Worm (Caenorhabditis elegans): ENCODE measurements around the gene str-214.
"Not testable (repeated sequence)": the region's sequence is repeated elsewhere in the genome, so short reads cannot be mapped to it uniquely, and the experiment has no call there.

DNA sequence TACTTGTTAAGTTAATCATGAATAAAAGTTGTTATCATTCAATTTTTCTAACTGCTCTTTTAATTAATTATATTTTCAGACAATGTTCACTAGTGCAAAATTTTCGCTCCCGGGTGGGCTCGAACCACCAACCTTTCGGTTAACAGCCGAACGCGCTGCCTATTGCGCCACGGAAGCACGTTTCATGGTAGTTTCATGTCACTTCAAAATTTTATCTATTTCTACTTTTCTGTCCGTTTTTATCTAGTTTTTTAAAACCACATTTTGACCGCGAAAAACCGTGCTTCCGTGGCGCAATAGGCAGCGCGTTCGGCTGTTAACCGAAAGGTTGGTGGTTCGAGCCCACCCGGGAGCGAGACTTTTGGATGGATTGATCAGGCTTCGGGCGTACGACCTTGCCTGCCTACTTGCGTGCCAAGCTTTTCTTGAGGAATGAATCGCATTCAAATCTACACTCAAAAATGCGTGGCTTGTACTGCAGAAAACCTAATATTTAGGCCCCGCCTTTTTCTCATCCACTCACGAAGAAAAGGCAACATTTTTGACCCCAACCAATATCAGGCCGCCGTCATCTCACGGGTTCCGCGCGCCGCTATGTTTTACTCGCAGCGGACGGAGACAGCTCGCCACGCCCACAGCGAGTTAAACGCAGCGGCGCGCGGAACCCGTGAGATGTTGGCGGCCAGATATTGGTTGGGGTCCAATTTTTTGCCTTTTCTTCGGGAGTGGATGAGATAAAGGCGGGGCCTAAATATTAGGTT lies 26.6 kb downstream of the str-214 start:
- TF ChIP-seq cebp-2 (GFP tag; IDR thresholded peaks at IDR 0.05), result 0 out of 2 replicates have a peak, but pooled peaks have one; percentile 64
- not testable (repeated sequence) for TF ChIP-seq zim-3 (tag; optimal IDR thresholded peaks at IDR 0.05)
